Fruit fly (Drosophila melanogaster) whole organism, wandering third instar larva: ENCODE results near the gene CG15336.
A peak's percentile ranks its signal among the peaks of the same experiment; 100 is the strongest.

Experiments used
- Abd-B ChIP-seq: fragments of >200 bp; optimal IDR thresholded peaks from 2 replicates; lab custom pipeline; 2017; ENCODE audit warnings: missing biosample characterization, missing genetic modification characterization
- Hr78 ChIP-seq: fragments of >200 bp; optimal IDR thresholded peaks from 2 replicates; lab custom pipeline; 2017; ENCODE audit warnings: missing biosample characterization, missing genetic modification characterization
- Mio ChIP-seq: sonication (Bioruptor generic); optimal IDR thresholded peaks from 2 replicates; lab custom pipeline; 2016; ENCODE audit warnings: missing biosample characterization, missing genetic modification characterization
- OdsH ChIP-seq: fragments of 200-800 bp; sonication (Bioruptor generic); optimal IDR thresholded peaks from 2 replicates; lab custom pipeline; 2016; ENCODE audit warnings: missing biosample characterization, mild to moderate bottlenecking, missing genetic modification characterization
- Rel ChIP-seq, 2 experiments: fragments of 200-800 bp; sonication (Bioruptor generic) in 1 of 2; optimal IDR thresholded peaks; 2 replicates in 1 of 2; 3 replicates in 1 of 2; lab custom pipeline; 2016 to 2019; ENCODE audit warnings: mild to moderate bottlenecking in 2 of 2, missing biosample characterization in 2 of 2, missing genetic modification characterization in 2 of 2, moderate library complexity in 1 of 2
- Sp1 ChIP-seq: fragments of 200-800 bp; sonication (Bioruptor generic); optimal IDR thresholded peaks from 3 replicates; lab custom pipeline; 2019; ENCODE audit warnings: missing biosample characterization, mild to moderate bottlenecking, missing genetic modification characterization, moderate library complexity
- ey ChIP-seq: fragments of 200-800 bp; sonication (Bioruptor generic); optimal IDR thresholded peaks from 2 replicates; lab custom pipeline; 2016; ENCODE audit warnings: missing biosample characterization, missing genetic modification characterization
- h ChIP-seq: fragments of 200-800 bp; sonication (Bioruptor generic); optimal IDR thresholded peaks from 3 replicates; lab custom pipeline; 2016; ENCODE audit warnings: missing biosample characterization, mild to moderate bottlenecking, missing genetic modification characterization
- jim ChIP-seq: fragments of 175-275, 200-325 bp; sonication (Bioruptor generic); optimal IDR thresholded peaks from 2 replicates; lab custom pipeline; 2016; ENCODE audit warnings: missing biosample characterization, mild to moderate bottlenecking, missing genetic modification characterization
- pan ChIP-seq: fragments of >200 bp; optimal IDR thresholded peaks from 2 replicates; lab custom pipeline; 2017
- psq ChIP-seq: fragments of 200-800 bp; sonication (Bioruptor generic); optimal IDR thresholded peaks from 3 replicates; lab custom pipeline; 2017; ENCODE audit warnings: missing biosample characterization, mild to moderate bottlenecking, missing genetic modification characterization, moderate library complexity
- rgr ChIP-seq: fragments of 200-800 bp; sonication (Bioruptor generic); optimal IDR thresholded peaks from 3 replicates; lab custom pipeline; 2016; ENCODE audit warnings: missing biosample characterization, mild to moderate bottlenecking, missing genetic modification characterization
- usp ChIP-seq: fragments of >200 bp; optimal IDR thresholded peaks from 2 replicates; lab custom pipeline; 2017; ENCODE audit warnings: missing biosample characterization, missing genetic modification characterization

dm6 chrX:8114476-8115342 is 33.0 kb upstream of the CG15336 start:
- TF ChIP-seq Sp1 (GFP tag; lab: Kevin White, UChicago) (peak; percentile 19), pan (lab: Kevin White, UChicago) (no peak), h (GFP tag; lab: Kevin White, UChicago) (peak; percentile 20), OdsH (GFP tag; lab: Kevin White, UChicago) (no peak), psq (peak; percentile 7), Abd-B (no peak), Hr78 (GFP tag; lab: Kevin White, UChicago) (no peak), jim (GFP tag; lab: Kevin White, UChicago) (no peak), usp (GFP tag; lab: Kevin White, UChicago) (no peak), Rel (GFP tag; optimal IDR thresholded peaks at IDR 0.05; lab: Kevin White, UChicago) (no peak), Rel (tag; optimal IDR thresholded peaks at IDR 0.05; lab: Kevin White, UChicago) (no peak), ey (GFP tag; lab: Kevin White, UChicago) (no peak), Mio (no peak), rgr (GFP tag; lab: Kevin White, UChicago) (peak; percentile 37)
